Worm (Caenorhabditis elegans): ENCODE data around the gene D2085.7.
A peak's percentile ranks its signal among the peaks of the same experiment; 100 is the strongest.

D2085.7 gene

DNA sequence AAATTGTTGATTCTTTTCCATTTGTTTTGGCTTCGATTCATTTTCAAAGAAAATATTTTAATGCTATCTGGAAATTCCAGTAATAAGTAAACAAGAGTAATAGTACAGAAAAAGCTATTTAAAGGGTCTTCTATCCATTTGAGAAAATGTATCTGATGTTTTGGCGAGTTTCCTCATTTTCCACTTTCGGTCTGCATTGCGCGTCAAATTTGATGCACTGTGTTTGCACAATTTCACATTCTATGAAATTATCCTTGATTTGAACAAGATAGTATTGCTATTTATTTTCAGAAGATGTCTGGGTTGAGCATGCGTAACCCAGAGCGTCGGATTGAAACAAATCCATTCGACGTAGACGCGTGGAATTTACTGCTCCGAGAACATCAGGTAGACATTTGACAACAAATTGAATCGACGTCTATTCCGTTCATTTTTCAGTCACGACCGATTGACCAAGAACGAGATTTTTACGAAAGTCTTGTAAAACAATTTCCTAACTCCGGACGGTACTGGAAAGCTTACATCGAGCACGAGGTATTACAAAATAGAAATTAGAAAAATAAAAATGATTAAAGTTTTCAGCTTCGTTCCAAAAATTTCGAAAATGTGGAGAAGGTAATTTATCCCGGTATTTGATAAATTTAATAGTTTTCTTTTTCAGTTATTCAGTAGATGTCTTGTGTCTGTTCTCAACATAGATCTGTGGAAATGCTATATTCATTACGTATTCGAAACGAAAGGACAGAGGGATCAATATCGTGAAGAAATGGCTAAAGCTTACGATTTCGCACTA, 37.4 kb upstream of the D2085.7 start, which contains the start of gene suf-1 (continued):
- TF ChIP-seq vab-7 (GFP tag; IDR thresholded peaks at IDR 0.05), result 0 out of 2 replicates have a peak, but pooled peaks have one; percentile 13
- TF ChIP-seq F37D6.2 (tag; optimal IDR thresholded peaks at IDR 0.05), result no peak
- TF ChIP-seq R02D3.7 (tag; optimal IDR thresholded peaks at IDR 0.05), result no peak
- no peak for TF ChIP-seq mep-1 (tag; optimal IDR thresholded peaks at IDR 0.05)
- TF ChIP-seq dve-1 (tag; optimal IDR thresholded peaks at IDR 0.05; ENCODE audit: insufficient read depth), result no peak
- TF ChIP-seq Y105C5A.15 (GFP tag; IDR thresholded peaks at IDR 0.05), result 0 out of 2 replicates have a peak, but pooled peaks have one; percentile 24
- peak; percentile 46; the same call in 1 of the 2 replicates for TF ChIP-seq pha-4 (GFP tag; IDR thresholded peaks at IDR 0.05)
- no peak for TF ChIP-seq pha-4 (tag; optimal IDR thresholded peaks at IDR 0.05)

DNA sequence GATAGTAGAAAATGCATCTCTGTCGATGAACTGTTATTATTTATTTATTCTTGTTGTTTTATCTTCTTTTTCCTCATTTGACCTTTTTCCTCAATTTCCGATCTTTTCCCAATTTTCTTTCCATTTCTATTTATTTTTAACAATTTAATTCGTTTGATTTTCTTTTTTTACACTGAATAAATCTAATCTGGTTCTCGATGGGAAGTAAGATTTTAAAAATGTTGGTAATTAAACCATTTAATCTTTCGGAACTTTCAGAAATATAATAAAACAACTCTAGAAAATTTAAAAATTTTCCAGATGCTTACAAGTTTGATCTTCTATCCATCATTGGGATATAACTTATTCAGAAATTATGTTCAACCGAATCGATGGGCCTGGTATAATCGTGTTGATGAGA, 34.6 kb upstream of the D2085.7 start, which contains the start of gene F28C6.8:
F28C6.8 (plus strand) TSS at position 301 of the 400 bp plus-strand sequence.
- TF ChIP-seq snpc-4 (tag; optimal IDR thresholded peaks at IDR 0.05) (no peak), T20F7.1 (GFP tag; optimal IDR thresholded peaks at IDR 0.05) (no peak), daf-12 (tag; optimal IDR thresholded peaks at IDR 0.05) (no peak), php-3 (GFP tag; IDR thresholded peaks at IDR 0.05) (no peak), spr-3 (GFP tag; optimal IDR thresholded peaks at IDR 0.05) (no peak), Y75B8A.6 (GFP tag; IDR thresholded peaks at IDR 0.05) (no peak), hlh-11 (tag; optimal IDR thresholded peaks at IDR 0.05) (no peak), lin-15B (tag; optimal IDR thresholded peaks at IDR 0.05) (no peak), lin-13 (GFP tag; optimal IDR thresholded peaks at IDR 0.05) (no peak), Y5F2A.4 (GFP tag; optimal IDR thresholded peaks at IDR 0.05) (no peak), zag-1 (tag; optimal IDR thresholded peaks at IDR 0.05) (no peak), unc-39 (tag; optimal IDR thresholded peaks at IDR 0.05) (no peak), gei-8 (GFP tag; optimal IDR thresholded peaks at IDR 0.05) (no peak), ceh-62 (tag; optimal IDR thresholded peaks at IDR 0.05) (no peak), F10B5.3 (tag; optimal IDR thresholded peaks at IDR 0.05) (no peak), egl-43 (GFP tag; IDR thresholded peaks at IDR 0.05) (no peak), mep-1 (tag; optimal IDR thresholded peaks at IDR 0.05) (no peak), aha-1 (tag) (no peak)

DNA sequence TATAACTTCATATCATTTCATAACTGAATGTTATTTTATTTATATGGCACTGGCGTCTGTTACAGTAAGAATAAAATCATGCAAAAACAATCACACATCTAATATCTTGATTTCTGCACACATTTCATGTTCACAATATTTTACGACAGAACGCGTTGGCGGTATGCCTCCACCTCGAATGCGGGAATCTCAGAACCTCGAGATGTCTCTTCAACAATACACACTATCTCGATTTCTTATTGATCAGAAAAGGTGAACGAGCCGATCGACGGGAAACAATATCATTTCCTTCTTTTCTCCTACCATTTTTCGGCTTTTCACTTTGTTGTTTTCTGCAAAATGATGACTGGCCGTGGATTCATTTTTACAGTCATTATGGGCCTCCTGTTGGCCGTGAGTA, 33.5 kb upstream of the D2085.7 start, which contains the start of gene F28C6.10:
F28C6.10 (plus strand) TSS at position 301 of the 400 bp plus-strand sequence.
- TF ChIP-seq nhr-102 (tag; optimal IDR thresholded peaks at IDR 0.05) (no peak), ces-1 (GFP tag; optimal IDR thresholded peaks at IDR 0.05) (no peak), attf-4 (tag; optimal IDR thresholded peaks at IDR 0.05) (no peak), mdl-1 (tag; optimal IDR thresholded peaks at IDR 0.05) (no peak), lim-7 (GFP tag; IDR thresholded peaks at IDR 0.05) (no peak), spr-3 (GFP tag; optimal IDR thresholded peaks at IDR 0.05) (no peak)

DNA sequence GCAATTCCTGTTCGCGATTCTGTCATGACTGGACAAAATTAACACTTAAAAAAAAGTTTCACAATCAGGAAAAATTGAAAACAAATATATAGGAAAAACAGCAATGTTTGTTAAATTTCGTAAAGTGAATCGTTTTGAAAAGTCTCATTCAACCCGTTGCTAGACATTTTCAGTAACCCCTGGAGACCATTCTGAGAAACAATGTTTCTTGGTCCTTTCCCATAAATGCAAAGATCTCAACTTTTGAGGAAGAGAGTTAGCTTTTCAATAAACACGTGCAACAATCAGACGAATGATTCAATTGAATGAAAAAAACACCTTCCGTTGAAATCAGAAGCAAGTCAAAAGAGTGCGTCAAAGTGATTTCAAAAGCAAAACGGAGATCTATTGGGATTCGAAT, 31.1 kb upstream of the D2085.7 start, which contains the start of gene F28C6.9:
F28C6.9 (minus strand) TSS at position 101 of the 400 bp plus-strand sequence.
- TF ChIP-seq mxl-3 (GFP tag; optimal IDR thresholded peaks at IDR 0.05), result no peak

DNA sequence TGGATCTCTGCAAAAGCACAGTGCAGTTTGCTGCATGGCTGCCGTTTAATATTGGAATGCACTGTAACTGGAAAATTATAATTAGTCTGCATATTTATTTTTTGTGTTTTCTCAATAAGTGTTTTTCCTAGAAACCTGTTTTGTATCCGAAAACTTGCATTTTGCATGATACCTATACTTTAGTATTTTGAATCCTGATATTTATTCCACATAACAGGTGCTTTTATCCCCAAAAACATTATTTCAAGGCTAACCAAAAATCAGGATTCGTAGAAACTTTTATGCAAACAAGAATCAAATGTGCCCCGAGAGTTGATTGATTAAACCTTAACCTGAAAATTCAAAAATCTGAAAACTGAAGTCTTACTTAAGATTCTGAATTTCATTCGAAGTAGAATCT, 30.6 kb upstream of the D2085.7 start:
- no peak for TF ChIP-seq set-16 (GFP tag; IDR thresholded peaks at IDR 0.05)
- no peak for TF ChIP-seq lin-13 (GFP tag; optimal IDR thresholded peaks at IDR 0.05)
- no peak for TF ChIP-seq lin-15B (tag; optimal IDR thresholded peaks at IDR 0.05)
- no peak for TF ChIP-seq nhr-25 (tag; optimal IDR thresholded peaks at IDR 0.05; ENCODE audit: borderline replicate concordance, insufficient read depth)
- no peak for TF ChIP-seq daf-12 (tag; optimal IDR thresholded peaks at IDR 0.05)
- TF ChIP-seq tra-1 (GFP tag; IDR thresholded peaks at IDR 0.05), result no peak
- no peak for TF ChIP-seq snpc-1.2 (GFP tag; IDR thresholded peaks at IDR 0.05)
- TF ChIP-seq nhr-10 (tag; optimal IDR thresholded peaks at IDR 0.05), result no peak
- TF ChIP-seq fkh-10 (GFP tag; optimal IDR thresholded peaks at IDR 0.05), result no peak
- TF ChIP-seq nhr-28 (tag; optimal IDR thresholded peaks at IDR 0.05), result no peak
- no peak for TF ChIP-seq attf-4 (tag; optimal IDR thresholded peaks at IDR 0.05)
- no peak for TF ChIP-seq madf-9 (GFP tag; conservative IDR thresholded peaks at IDR 0.05)
- no peak for TF ChIP-seq snpc-4 (tag; optimal IDR thresholded peaks at IDR 0.05)
- no peak for TF ChIP-seq ZK337.2 (GFP tag; IDR thresholded peaks at IDR 0.05)
- TF ChIP-seq duxl-1 (tag; optimal IDR thresholded peaks at IDR 0.05; ENCODE audit: poor library complexity), result no peak
- TF ChIP-seq spr-1 (tag; optimal IDR thresholded peaks at IDR 0.05), result no peak
- TF ChIP-seq sdz-12 (GFP tag; optimal IDR thresholded peaks at IDR 0.05), result no peak
- TF ChIP-seq ama-1 (optimal IDR thresholded peaks at IDR 0.05), result no peak
